Fruit fly (Drosophila melanogaster) whole organism, wandering third instar larva: Measurements from ENCODE around the gene Rbp1.

Experiments used
- Dfd ChIP-seq: fragments of >200 bp; optimal IDR thresholded peaks from 2 replicates; lab custom pipeline; 2017; ENCODE audit warnings: missing biosample characterization, missing genetic modification characterization
- Dif ChIP-seq: fragments of 200-275, 200-300 bp; sonication (Bioruptor generic); optimal IDR thresholded peaks from 2 replicates; lab custom pipeline; 2018; ENCODE audit warnings: missing biosample characterization, missing genetic modification characterization; ENCODE audit not compliant: partially characterized antibody
- Myc ChIP-seq: fragments of >200 bp; optimal IDR thresholded peaks from 2 replicates; lab custom pipeline; 2017
- N ChIP-seq: fragments of >200 bp; optimal IDR thresholded peaks from 2 replicates; lab custom pipeline; 2018; ENCODE audit warnings: missing biosample characterization, missing external identifiers, missing genetic modification characterization
- Sp1 ChIP-seq: fragments of 200-800 bp; sonication (Bioruptor generic); optimal IDR thresholded peaks from 3 replicates; lab custom pipeline; 2019; ENCODE audit warnings: missing biosample characterization, mild to moderate bottlenecking, missing genetic modification characterization, moderate library complexity
- lola ChIP-seq: fragments of >200 bp; optimal IDR thresholded peaks from 2 replicates; lab custom pipeline; 2017; ENCODE audit warnings: missing biosample characterization, missing genetic modification characterization
- rgr ChIP-seq: fragments of 200-800 bp; sonication (Bioruptor generic); optimal IDR thresholded peaks from 3 replicates; lab custom pipeline; 2016; ENCODE audit warnings: missing biosample characterization, mild to moderate bottlenecking, missing genetic modification characterization

DNA sequence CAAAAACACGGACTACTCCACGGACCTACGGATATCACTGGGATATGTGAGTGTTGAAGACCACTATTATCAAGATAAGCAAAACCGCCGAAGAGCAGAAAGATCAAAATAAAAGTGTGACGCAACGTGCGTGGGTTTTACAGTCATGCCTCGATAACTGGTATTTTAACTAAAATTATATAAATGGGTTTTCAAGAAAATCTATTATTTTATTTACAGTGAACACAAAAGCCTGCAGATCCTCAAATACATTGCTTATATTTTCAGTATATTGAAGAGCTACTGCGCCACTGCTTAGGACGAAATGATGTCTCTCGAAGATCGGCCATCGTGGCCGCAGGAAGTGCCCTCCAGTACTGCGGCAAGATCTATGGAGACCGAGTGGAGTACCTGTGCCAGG, 22.2 kb upstream of the Rbp1 start:
- TF ChIP-seq rgr = no peak
- TF ChIP-seq lola (GFP tag; lab: Kevin White, UChicago) = no peak
- TF ChIP-seq Sp1 (GFP tag; lab: Kevin White, UChicago) = no peak
- TF ChIP-seq N (GFP tag; lab: Kevin White, UChicago) = no peak
- TF ChIP-seq Dif = no peak
- no peak for TF ChIP-seq Dfd
- no peak for TF ChIP-seq Myc (lab: Kevin White, UChicago)
